Worm (Caenorhabditis elegans): ENCODE measurements around the gene glb-2.

DNA sequence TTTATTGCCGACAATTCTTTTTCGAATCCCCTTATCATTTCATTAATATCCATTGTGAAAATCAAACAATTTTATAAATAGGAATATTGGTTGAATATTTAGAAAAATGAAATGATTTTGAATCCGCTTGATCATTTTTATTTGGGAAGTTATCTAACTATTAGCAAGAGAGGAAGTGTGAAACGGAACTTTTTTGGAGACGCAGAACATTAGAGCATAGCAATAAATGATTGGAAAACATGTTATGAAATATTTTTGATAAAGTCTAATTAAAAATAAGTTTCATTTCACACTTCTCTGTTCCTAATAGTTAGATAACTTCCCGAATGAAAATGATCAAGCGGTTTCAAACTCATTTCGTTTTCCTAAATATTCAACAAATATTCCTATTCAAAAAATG, 24.4 kb upstream of the glb-2 start, which contains the start of gene F42C5.3:
- TF ChIP-seq ceh-9 (tag; optimal IDR thresholded peaks at IDR 0.05), result no peak
- TF ChIP-seq pha-4 (tag; optimal IDR thresholded peaks at IDR 0.05), result no peak
- no peak for TF ChIP-seq F13H6.1 (tag; optimal IDR thresholded peaks at IDR 0.05)
- no peak for TF ChIP-seq ama-1 (optimal IDR thresholded peaks at IDR 0.05)
- TF ChIP-seq ceh-6 (GFP tag; optimal IDR thresholded peaks at IDR 0.05), result no peak
- no peak for TF ChIP-seq ceh-18 (tag; optimal IDR thresholded peaks at IDR 0.05)
- TF ChIP-seq hlh-8 (tag; optimal IDR thresholded peaks at IDR 0.05), result no peak
